Worm (Caenorhabditis elegans): Measurements from ENCODE around the gene gst-31.

DNA sequence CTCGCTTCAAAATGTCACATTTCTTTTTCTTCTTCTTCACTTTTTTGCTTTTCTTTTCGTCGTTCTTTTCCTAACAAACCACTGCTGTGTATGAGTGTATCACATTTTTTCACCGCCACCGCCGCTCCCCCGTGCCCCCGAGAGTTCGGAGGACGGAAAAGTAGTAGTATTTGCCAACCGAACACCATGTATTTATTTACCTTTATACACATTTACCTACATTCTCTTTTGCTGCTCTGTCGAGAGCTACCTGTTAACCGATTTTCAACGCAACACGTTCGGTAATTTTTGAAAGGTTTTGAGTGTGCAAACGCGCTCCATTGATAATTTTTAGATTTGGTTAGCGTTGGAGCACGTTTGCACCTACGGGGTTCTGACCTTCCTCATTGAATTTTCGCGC is 31.5 kb upstream of the gst-31 start:
- TF ChIP-seq scrt-1 (GFP tag; IDR thresholded peaks at IDR 0.05) (no peak), hmg-4 (GFP tag; optimal IDR thresholded peaks at IDR 0.05) (no peak), B0310.2 (tag; optimal IDR thresholded peaks at IDR 0.05) (no peak), tbx-11 (GFP tag; IDR thresholded peaks at IDR 0.05) (no peak), tra-4 (tag; optimal IDR thresholded peaks at IDR 0.05) (no peak), ceh-13 (GFP tag; optimal IDR thresholded peaks at IDR 0.05) (no peak), ama-1 (optimal IDR thresholded peaks at IDR 0.05) (no peak), flt-1 (GFP tag; IDR thresholded peaks at IDR 0.05) (no peak)
